Worm (Caenorhabditis elegans): ENCODE results near the gene dnj-20.

dnj-20 gene

ce11 chrII:9606485-9607036, 17.4 kb downstream of the dnj-20 start:
- TF ChIP-seq elt-4 (tag; optimal IDR thresholded peaks at IDR 0.05) (no peak), ceh-14 (tag; optimal IDR thresholded peaks at IDR 0.05) (no peak), tbx-7 (tag; optimal IDR thresholded peaks at IDR 0.05) (no peak), nfya-1 (tag; optimal IDR thresholded peaks at IDR 0.05) (no peak), unc-42 (tag; optimal IDR thresholded peaks at IDR 0.05) (no peak)

ce11 chrII:9605954-9606353, 18.0 kb downstream of the dnj-20 start:
- no peak for TF ChIP-seq lim-6 (tag; optimal IDR thresholded peaks at IDR 0.05)
- no peak for TF ChIP-seq npax-4 (tag; optimal IDR thresholded peaks at IDR 0.05)
- TF ChIP-seq sdc-2 (tag; optimal IDR thresholded peaks at IDR 0.05), result no peak
- TF ChIP-seq pros-1 (tag; optimal IDR thresholded peaks at IDR 0.05), result no peak
- no peak for TF ChIP-seq sox-2 (GFP tag; IDR thresholded peaks at IDR 0.05)
- TF ChIP-seq dve-1 (tag; optimal IDR thresholded peaks at IDR 0.05), result no peak
- TF ChIP-seq ceh-48 (tag; optimal IDR thresholded peaks at IDR 0.05), result no peak

DNA sequence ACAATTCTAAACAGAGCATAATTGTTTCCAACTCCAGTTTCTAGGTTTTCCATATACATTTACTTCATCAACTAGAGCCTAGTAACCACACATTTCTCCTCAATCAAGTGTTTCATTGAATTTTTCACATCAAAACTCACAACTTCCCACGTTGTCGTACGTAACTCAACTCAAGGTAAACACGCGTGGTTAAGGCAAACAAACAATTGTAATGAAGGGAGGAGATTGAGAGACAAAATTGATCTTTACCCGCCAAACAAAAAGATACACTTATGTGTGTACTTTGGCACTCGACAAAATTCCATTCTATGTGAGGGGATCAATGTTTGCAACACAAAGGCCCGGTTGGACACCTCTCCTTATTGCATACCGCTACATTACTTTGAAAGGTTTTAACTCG, 18.6 kb downstream of the dnj-20 start, which contains the start of gene nhr-19:
TSS of gene nhr-19 (minus strand) at position 191 of the 400 bp plus-strand sequence.
- TF ChIP-seq ceh-22 (tag; optimal IDR thresholded peaks at IDR 0.05) (no peak), sox-4 (tag; optimal IDR thresholded peaks at IDR 0.05) (no peak)

- TF ChIP-seq hlh-13 (GFP tag; optimal IDR thresholded peaks at IDR 0.05), result no peak
- no peak for TF ChIP-seq pros-1 (tag; optimal IDR thresholded peaks at IDR 0.05)
- TF ChIP-seq dmd-4 (tag; optimal IDR thresholded peaks at IDR 0.05; ENCODE audit: borderline replicate concordance), result no peak
- no peak for TF ChIP-seq nfya-1 (tag; optimal IDR thresholded peaks at IDR 0.05)
- TF ChIP-seq eyg-1 (tag; optimal IDR thresholded peaks at IDR 0.05), result no peak
- no peak for TF ChIP-seq ceh-9 (tag; optimal IDR thresholded peaks at IDR 0.05)
- TF ChIP-seq madf-2 (tag; optimal IDR thresholded peaks at IDR 0.05), result no peak
- no peak for TF ChIP-seq lin-11 (tag; optimal IDR thresholded peaks at IDR 0.05)
- TF ChIP-seq ceh-19 (GFP tag; optimal IDR thresholded peaks at IDR 0.05), result no peak
- TF ChIP-seq gmeb-2 (tag; optimal IDR thresholded peaks at IDR 0.05), result no peak
- no peak for TF ChIP-seq C38D4.7 (GFP tag; optimal IDR thresholded peaks at IDR 0.05)
- no peak for TF ChIP-seq unc-3 (GFP tag; conservative IDR thresholded peaks at IDR 0.05)
- TF ChIP-seq unc-3 (tag; optimal IDR thresholded peaks at IDR 0.05), result no peak
- no peak for TF ChIP-seq syd-9 (tag; optimal IDR thresholded peaks at IDR 0.05)
- TF ChIP-seq rnt-1 (tag; optimal IDR thresholded peaks at IDR 0.05), result no peak
- TF ChIP-seq ceh-22 (tag; optimal IDR thresholded peaks at IDR 0.05), result no peak
These were observed 19.3 kb downstream of the dnj-20 start for ce11 chrII:9604685-9605084.

DNA sequence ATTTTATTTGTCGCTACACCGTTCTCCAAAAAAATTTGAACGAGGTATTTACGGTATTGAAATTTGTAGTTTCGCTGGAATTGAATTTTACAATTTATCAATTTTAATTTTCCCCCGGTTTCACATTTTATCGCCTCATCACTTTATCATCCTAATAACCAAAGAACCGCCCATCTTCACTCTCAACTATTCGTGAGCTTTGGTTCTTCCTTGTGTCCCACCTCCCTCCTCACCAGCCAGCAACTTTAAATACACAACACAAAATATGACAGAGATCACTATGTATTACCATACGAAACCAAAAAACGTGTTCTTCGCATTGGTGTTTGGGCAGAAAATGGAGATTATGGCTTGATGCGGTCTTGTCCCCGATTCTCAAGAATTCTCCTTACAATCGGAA, 19.9 kb downstream of the dnj-20 start:
- no peak for TF ChIP-seq unc-55 (GFP tag; optimal IDR thresholded peaks at IDR 0.05)
- TF ChIP-seq elt-2 (tag; optimal IDR thresholded peaks at IDR 0.05), result no peak
- TF ChIP-seq C08G9.2 (tag; optimal IDR thresholded peaks at IDR 0.05), result no peak
- TF ChIP-seq hlh-8 (tag; optimal IDR thresholded peaks at IDR 0.05), result no peak
- no peak for TF ChIP-seq sox-4 (tag; optimal IDR thresholded peaks at IDR 0.05)
- no peak for TF ChIP-seq sox-2 (GFP tag; IDR thresholded peaks at IDR 0.05)
- no peak for TF ChIP-seq hlh-13 (GFP tag; optimal IDR thresholded peaks at IDR 0.05)
- no peak for TF ChIP-seq elt-4 (tag; optimal IDR thresholded peaks at IDR 0.05)
- no peak for TF ChIP-seq ceh-31 (tag; optimal IDR thresholded peaks at IDR 0.05)
- TF ChIP-seq ceh-22 (tag; optimal IDR thresholded peaks at IDR 0.05), result no peak
- TF ChIP-seq unc-3 (GFP tag; conservative IDR thresholded peaks at IDR 0.05), result no peak
- no peak for TF ChIP-seq unc-3 (tag; optimal IDR thresholded peaks at IDR 0.05)
- no peak for TF ChIP-seq pax-1 (tag; optimal IDR thresholded peaks at IDR 0.05)
- TF ChIP-seq ttx-3 (tag; optimal IDR thresholded peaks at IDR 0.05), result no peak
- TF ChIP-seq F13H6.1 (tag; optimal IDR thresholded peaks at IDR 0.05), result no peak
- no peak for TF ChIP-seq rnt-1 (tag; optimal IDR thresholded peaks at IDR 0.05)
